Worm (Caenorhabditis elegans): ENCODE measurements around the gene cpg-24.
A peak's percentile ranks its signal among the peaks of the same experiment; 100 is the strongest.

Gene cpg-24

DNA sequence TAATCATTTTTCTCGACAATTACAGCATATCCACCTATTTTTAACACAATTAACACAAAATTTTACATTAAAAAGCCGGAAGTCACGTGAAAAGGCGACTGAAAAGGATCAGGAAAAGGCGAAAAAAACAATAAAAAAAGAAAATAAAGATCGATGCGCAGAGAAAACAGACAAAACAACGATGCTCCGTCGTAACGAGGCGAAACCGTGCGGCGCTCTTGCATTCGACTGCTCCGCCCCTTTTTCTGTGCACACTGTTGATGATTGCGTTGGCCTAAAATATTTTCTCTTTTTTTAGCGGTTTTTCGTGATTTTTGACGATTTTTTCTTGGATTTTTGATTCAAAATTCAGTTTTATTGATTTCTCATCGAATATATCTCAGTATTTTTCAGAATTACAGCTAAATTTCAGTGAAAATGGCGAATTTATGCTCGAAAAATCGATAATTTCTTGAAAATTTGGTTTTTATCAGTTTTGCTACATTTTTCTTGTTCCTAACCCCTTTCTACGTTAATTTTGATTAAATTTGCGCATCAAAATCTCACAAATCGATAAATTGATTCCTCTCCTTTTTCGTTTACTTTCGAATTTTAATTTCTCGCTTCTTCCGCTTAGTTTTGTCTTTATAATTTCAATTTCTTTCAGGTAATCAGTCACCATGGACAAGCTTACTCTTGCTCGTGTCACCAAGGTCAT, 27.4 kb downstream of the cpg-24 start, which contains the start of gene rps-28 (continued):
- peak; percentile 89 to 91 (median 89) for TF ChIP-seq dpl-1 (GFP tag; optimal IDR thresholded peaks at IDR 0.05)
- peak; percentile 90 for TF ChIP-seq lir-3 (tag; optimal IDR thresholded peaks at IDR 0.05; ENCODE audit: poor library complexity)
- peak; percentile 44 for TF ChIP-seq mef-2 (tag; optimal IDR thresholded peaks at IDR 0.05)
- peak; percentile 99 for TF ChIP-seq fkh-8 (tag; optimal IDR thresholded peaks at IDR 0.05)
- TF ChIP-seq nhr-237 (tag; optimal IDR thresholded peaks at IDR 0.05): peak; percentile 93
- TF ChIP-seq egl-13 (tag; optimal IDR thresholded peaks at IDR 0.05): peak; percentile 90
- TF ChIP-seq hlh-4 (tag; optimal IDR thresholded peaks at IDR 0.05): no peak
- TF ChIP-seq blmp-1 (tag; optimal IDR thresholded peaks at IDR 0.05): peak; percentile 84
- peak; percentile 98 for TF ChIP-seq skn-1 (tag; optimal IDR thresholded peaks at IDR 0.05)
- TF ChIP-seq grh-1 (GFP tag; IDR thresholded peaks at IDR 0.05): peak; percentile 92
- peak in 1 of 2 experiments; percentile 95 for TF ChIP-seq mdl-1 (tag; optimal IDR thresholded peaks at IDR 0.05)
- peak; percentile 92 for TF ChIP-seq snpc-4 (tag; optimal IDR thresholded peaks at IDR 0.05)
- TF ChIP-seq efl-3 (GFP tag; optimal IDR thresholded peaks at IDR 0.05): no peak
- TF ChIP-seq nhr-84 (tag; optimal IDR thresholded peaks at IDR 0.05): peak; percentile 2
- TF ChIP-seq sup-37 (GFP tag; optimal IDR thresholded peaks at IDR 0.05): peak; percentile 77
- TF ChIP-seq nhr-12 (tag; optimal IDR thresholded peaks at IDR 0.05): no peak
- TF ChIP-seq nhr-71 (tag; optimal IDR thresholded peaks at IDR 0.05): peak; percentile 98
- peak; percentile 83 for TF ChIP-seq ces-1 (GFP tag; optimal IDR thresholded peaks at IDR 0.05)
- TF ChIP-seq alr-1 (tag; optimal IDR thresholded peaks at IDR 0.05; ENCODE audit: borderline replicate concordance): no peak
- TF ChIP-seq swsn-7 (tag; optimal IDR thresholded peaks at IDR 0.05): peak; percentile 98
- peak; percentile 90 for TF ChIP-seq C04F5.9 (tag; optimal IDR thresholded peaks at IDR 0.05)
- TF ChIP-seq nhr-76 (tag; optimal IDR thresholded peaks at IDR 0.05): no peak
- no peak for TF ChIP-seq Y116A8C.19 (tag; optimal IDR thresholded peaks at IDR 0.05; ENCODE audit: borderline replicate concordance)
- TF ChIP-seq lin-13 (GFP tag; optimal IDR thresholded peaks at IDR 0.05): peak; percentile 99
- peak; percentile 70 to 99 (median 94) for TF ChIP-seq elt-3 (tag; optimal IDR thresholded peaks at IDR 0.05)
- no peak for TF ChIP-seq hlh-17 (GFP tag; optimal IDR thresholded peaks at IDR 0.05; ENCODE audit: borderline replicate concordance)
- TF ChIP-seq zag-1 (tag; optimal IDR thresholded peaks at IDR 0.05): peak; percentile 79
- TF ChIP-seq pax-3 (tag; optimal IDR thresholded peaks at IDR 0.05): peak; percentile 96
- peak; percentile 97 for TF ChIP-seq rnt-1 (tag; optimal IDR thresholded peaks at IDR 0.05)
- TF ChIP-seq F16B12.6 (tag; optimal IDR thresholded peaks at IDR 0.05): peak; percentile 73
- peak; percentile 99 for TF ChIP-seq snu-23 (GFP tag; optimal IDR thresholded peaks at IDR 0.05)
- TF ChIP-seq ztf-11 (tag; optimal IDR thresholded peaks at IDR 0.05): peak; percentile 75 to 87
- TF ChIP-seq irx-1 (tag; optimal IDR thresholded peaks at IDR 0.05): peak; percentile 88
- no peak for TF ChIP-seq ceh-63 (GFP tag; optimal IDR thresholded peaks at IDR 0.05)
- TF ChIP-seq C16A3.4 (tag; optimal IDR thresholded peaks at IDR 0.05): peak; percentile 99
- TF ChIP-seq ceh-82 (tag; optimal IDR thresholded peaks at IDR 0.05): peak; percentile 98 to 99 (median 98)
- peak; percentile 94 for TF ChIP-seq ceh-8 (GFP tag; optimal IDR thresholded peaks at IDR 0.05)
- TF ChIP-seq unc-130 (tag; optimal IDR thresholded peaks at IDR 0.05): peak; percentile 99
- TF ChIP-seq pag-3 (tag; optimal IDR thresholded peaks at IDR 0.05; ENCODE audit: borderline replicate concordance, insufficient read depth): no peak
- TF ChIP-seq aha-1 (tag; optimal IDR thresholded peaks at IDR 0.05): peak; percentile 93
- peak; percentile 98 for TF ChIP-seq nhr-90 (tag; optimal IDR thresholded peaks at IDR 0.05; ENCODE audit: poor library complexity)
- peak; percentile 92 for TF ChIP-seq jun-1 (tag; optimal IDR thresholded peaks at IDR 0.05)
- peak; percentile 83 for TF ChIP-seq nhr-11 (tag; optimal IDR thresholded peaks at IDR 0.05)
- peak; percentile 75 for TF ChIP-seq fkh-4 (tag; optimal IDR thresholded peaks at IDR 0.05; ENCODE audit: borderline replicate concordance)
- TF ChIP-seq unc-30 (tag; optimal IDR thresholded peaks at IDR 0.05): peak; percentile 38
- TF ChIP-seq ets-5 (GFP tag; IDR thresholded peaks at IDR 0.05): no peak
- TF ChIP-seq mep-1 (tag; optimal IDR thresholded peaks at IDR 0.05): peak; percentile 98
- peak; percentile 92 to 95 for TF ChIP-seq efl-1 (optimal IDR thresholded peaks at IDR 0.05)
- TF ChIP-seq efl-1 (GFP tag; optimal IDR thresholded peaks at IDR 0.05 in 1 of 2): peak; percentile 87 to 98
- peak; percentile 39 for TF ChIP-seq pqm-1 (tag; optimal IDR thresholded peaks at IDR 0.05)
- TF ChIP-seq ama-1 (optimal IDR thresholded peaks at IDR 0.05): peak; percentile 71
